Fruit fly (Drosophila melanogaster) whole organism, embryonic: Measurements from ENCODE around the gene Cpr92A.

ENCODE experiments used
- Blimp-1 ChIP-seq: fragments of 200-800 bp; sonication (Bioruptor generic); optimal IDR thresholded peaks from 3 replicates; lab custom pipeline; 2018; ENCODE audit warnings: missing biosample characterization, missing genetic modification characterization, mild to moderate bottlenecking, moderate library complexity, missing genetic modification reagents
- C15 ChIP-seq: fragments of 200-800 bp; sonication (Bioruptor generic); IDR thresholded peaks from 3 replicates; pipeline ENCODE4 v1.3.6; 2022; ENCODE audit warnings: missing biosample characterization, missing genetic modification characterization
- NfI ChIP-seq: fragments of 200-800 bp; sonication (Bioruptor generic); optimal IDR thresholded peaks from 3 replicates; lab custom pipeline; 2018; ENCODE audit warnings: missing biosample characterization, mild to moderate bottlenecking, missing genetic modification characterization, moderate library complexity
- gsb-n ChIP-seq: fragments of 200-800 bp; sonication (Bioruptor generic); optimal IDR thresholded peaks from 3 replicates; lab custom pipeline; 2018; ENCODE audit warnings: missing biosample characterization, mild to moderate bottlenecking, missing genetic modification characterization
- h ChIP-seq: fragments of >200 bp; optimal IDR thresholded peaks from 2 replicates; lab custom pipeline; 2017
- knrl ChIP-seq: fragments of 200-800 bp; sonication (Bioruptor generic); IDR thresholded peaks from 3 replicates; pipeline ENCODE4 v1.3.6; 2022; ENCODE audit warnings: missing biosample characterization, missing genetic modification characterization; ENCODE audit not compliant: partially characterized antibody

dm6 chr3R:19632685-19633116 is 33.9 kb upstream of the Cpr92A start, which contains the start of gene CG6231:
- TF ChIP-seq C15 (GFP tag; lab: Robert Waterston, UW) (no peak), gsb-n (tag; lab: Kevin White, UChicago) (no peak), Blimp-1 (GFP tag; lab: Kevin White, UChicago) (no peak), h (lab: Kevin White, UChicago) (no peak), knrl (GFP tag; lab: Robert Waterston, UW) (no peak), NfI (no peak)
